Fruit fly (Drosophila melanogaster) whole organism, embryonic: ENCODE results near the gene CG42711.
A peak's percentile ranks its signal among the peaks of the same experiment; 100 is the strongest.

Experiments
- Bgb ChIP-seq: fragments of 200-800 bp; sonication (Bioruptor generic); IDR thresholded peaks from 2 replicates; pipeline ENCODE4 v1.3.6; 2022; ENCODE audit warnings: missing biosample characterization, missing genetic modification characterization; ENCODE audit not compliant: partially characterized antibody
- CG10431 ChIP-seq: fragments of 200-800 bp; sonication (Bioruptor generic); optimal IDR thresholded peaks from 3 replicates; lab custom pipeline; 2018; ENCODE audit warnings: missing biosample characterization, mild to moderate bottlenecking, missing genetic modification characterization
- CG11695 ChIP-seq: fragments of 200-800 bp; sonication (Bioruptor generic); IDR thresholded peaks from 3 replicates; pipeline ENCODE4 v1.3.6; 2022; ENCODE audit warnings: missing biosample characterization, missing genetic modification characterization
- CG13424 ChIP-seq: fragments of 200-800 bp; sonication (Bioruptor generic); optimal IDR thresholded peaks from 2 replicates; lab custom pipeline; 2019; ENCODE audit warnings: missing biosample characterization, mild to moderate bottlenecking, missing genetic modification characterization, moderate library complexity
- CG14710 ChIP-seq: fragments of 200-800 bp; sonication (Bioruptor generic); optimal IDR thresholded peaks from 3 replicates; lab custom pipeline; 2019; ENCODE audit warnings: missing biosample characterization, mild to moderate bottlenecking, missing genetic modification characterization, moderate library complexity
- CG14860 ChIP-seq: fragments of 200-800 bp; sonication (Bioruptor generic); IDR thresholded peaks from 3 replicates; pipeline ENCODE4 v1.3.6; 2022; ENCODE audit warnings: missing biosample characterization, missing genetic modification characterization; ENCODE audit not compliant: partially characterized antibody
- CG15269 ChIP-seq: fragments of 200-800 bp; sonication (Bioruptor generic); optimal IDR thresholded peaks from 2 replicates; lab custom pipeline; 2018; ENCODE audit warnings: missing biosample characterization, mild to moderate bottlenecking, missing genetic modification characterization, moderate library complexity
- CG16813 ChIP-seq: fragments of 200-800 bp; sonication (Bioruptor generic); IDR thresholded peaks from 3 replicates; pipeline ENCODE4 v1.3.6; 2022; ENCODE audit warnings: missing biosample characterization, missing genetic modification characterization; ENCODE audit not compliant: partially characterized antibody
- CG18476 ChIP-seq: fragments of 200-800 bp; sonication (Bioruptor generic); optimal IDR thresholded peaks from 2 replicates; lab custom pipeline; 2016; ENCODE audit warnings: missing biosample characterization, mild to moderate bottlenecking, missing genetic modification characterization
- CG2202 ChIP-seq: fragments of 200-800 bp; sonication (Bioruptor generic); optimal IDR thresholded peaks from 2 replicates; lab custom pipeline; 2018; ENCODE audit warnings: missing biosample characterization, mild to moderate bottlenecking, missing genetic modification characterization
- CG32767 ChIP-seq: fragments of 200-800 bp; sonication (Bioruptor generic); IDR thresholded peaks from 2 replicates; pipeline ENCODE4 v1.3.6; 2022; ENCODE audit warnings: missing biosample characterization, missing genetic modification characterization
- CG43689 ChIP-seq: fragments of 200-800 bp; sonication (Bioruptor generic); IDR thresholded peaks from 2 replicates; pipeline ENCODE4 v1.3.6; 2022; ENCODE audit warnings: missing biosample characterization, missing genetic modification characterization
- CG7372 ChIP-seq: fragments of 200-800 bp; sonication (Bioruptor generic); IDR thresholded peaks from 2 replicates; pipeline ENCODE4 v1.3.6; 2022; ENCODE audit warnings: missing biosample characterization, missing genetic modification characterization
- CG7556 ChIP-seq: fragments of 200-800 bp; sonication (Bioruptor generic); optimal IDR thresholded peaks from 2 replicates; lab custom pipeline; 2017; ENCODE audit warnings: missing biosample characterization, mild to moderate bottlenecking, missing genetic modification characterization
- CG7963 ChIP-seq: fragments of 200-800 bp; sonication (Bioruptor generic); IDR thresholded peaks from 3 replicates; pipeline ENCODE4 v1.3.6; 2022; ENCODE audit warnings: missing biosample characterization, missing genetic modification characterization; ENCODE audit not compliant: partially characterized antibody
- CG8478 ChIP-seq: fragments of >200 bp; optimal IDR thresholded peaks from 2 replicates; lab custom pipeline; 2018
- CTCF ChIP-seq: fragments of 200-800 bp; sonication (Bioruptor generic); optimal IDR thresholded peaks from 2 replicates; lab custom pipeline; 2017; ENCODE audit warnings: missing biosample characterization, mild to moderate bottlenecking, missing genetic modification characterization, moderate library complexity
- D19A ChIP-seq: fragments of 200-800 bp; optimal IDR thresholded peaks from 3 replicates; lab custom pipeline; 2019; ENCODE audit warnings: missing biosample characterization, mild to moderate bottlenecking, missing genetic modification characterization, moderate library complexity
- HLH4C ChIP-seq: fragments of 200-800 bp; sonication (Bioruptor generic); IDR thresholded peaks from 3 replicates; pipeline ENCODE4 v1.3.6; 2022; ENCODE audit warnings: missing biosample characterization, missing genetic modification characterization; ENCODE audit not compliant: partially characterized antibody
- Mes4 ChIP-seq: fragments of 200-800 bp; sonication (Bioruptor generic); optimal IDR thresholded peaks from 2 replicates; lab custom pipeline; 2016; ENCODE audit warnings: missing biosample characterization, missing genetic modification characterization
- Oaz ChIP-seq: fragments of 200-800 bp; sonication (Bioruptor generic); IDR thresholded peaks from 2 replicates; pipeline ENCODE4 v1.3.6; 2022; ENCODE audit warnings: missing biosample characterization, missing genetic modification characterization
- amos ChIP-seq: fragments of 200-800 bp; sonication (Bioruptor generic); IDR thresholded peaks from 2 replicates; pipeline ENCODE4 v1.3.6; 2022; ENCODE audit warnings: missing biosample characterization, missing genetic modification characterization; ENCODE audit not compliant: partially characterized antibody
- ara ChIP-seq: fragments of 200-800 bp; sonication (Bioruptor generic); IDR thresholded peaks from 2 replicates; pipeline ENCODE4 v1.3.6; 2022; ENCODE audit warnings: missing biosample characterization, missing genetic modification characterization
- bbx ChIP-seq: fragments of 200-800 bp; sonication (Bioruptor generic); IDR thresholded peaks from 2 replicates; pipeline ENCODE4 v1.3.6; 2022; ENCODE audit warnings: missing biosample characterization, missing genetic modification characterization; ENCODE audit not compliant: partially characterized antibody
- dpn ChIP-seq, 2 experiments: fragments of 200-800 bp; sonication (Bioruptor generic); optimal IDR thresholded peaks; 3 replicates each; lab custom pipeline; 2016; ENCODE audit warnings: missing biosample characterization in 2 of 2, missing genetic modification characterization in 2 of 2
- en ChIP-seq: fragments of 200-800 bp; sonication (Bioruptor generic); optimal IDR thresholded peaks from 2 replicates; lab custom pipeline; 2016; ENCODE audit warnings: missing biosample characterization, missing genetic modification characterization
- fd102C ChIP-seq: fragments of 200-800 bp; sonication (Bioruptor generic); optimal IDR thresholded peaks from 2 replicates; lab custom pipeline; 2018; ENCODE audit warnings: missing biosample characterization, mild to moderate bottlenecking, missing genetic modification characterization, moderate library complexity
- insv ChIP-seq, 2 experiments: fragments of 200-800 bp; sonication (Bioruptor generic); optimal IDR thresholded peaks; 3 replicates each; lab custom pipeline; 2016 to 2018; ENCODE audit warnings: missing biosample characterization in 2 of 2, missing genetic modification characterization in 2 of 2
- klu ChIP-seq: fragments of 200-800 bp; sonication (Bioruptor generic); IDR thresholded peaks from 2 replicates; pipeline ENCODE4 v1.3.6; 2022; ENCODE audit warnings: missing biosample characterization, missing genetic modification characterization
- lilli ChIP-seq: fragments of 200-800 bp; sonication (Bioruptor generic); optimal IDR thresholded peaks from 3 replicates; lab custom pipeline; 2016; ENCODE audit warnings: missing biosample characterization, missing genetic modification characterization
- nom ChIP-seq: fragments of 200-800 bp; sonication (Bioruptor generic); optimal IDR thresholded peaks from 2 replicates; lab custom pipeline; 2017; ENCODE audit warnings: missing biosample characterization, missing genetic modification characterization, mild to moderate bottlenecking, moderate library complexity, missing genetic modification reagents
- pum ChIP-seq: fragments of 200-800 bp; sonication (Bioruptor generic); optimal IDR thresholded peaks from 2 replicates; lab custom pipeline; 2016; ENCODE audit warnings: missing biosample characterization, missing genetic modification characterization
- slbo ChIP-seq: fragments of 200-800 bp; sonication (Bioruptor generic); IDR thresholded peaks from 2 replicates; pipeline ENCODE4 v1.3.6; 2022; ENCODE audit warnings: missing biosample characterization, missing genetic modification characterization
- stwl ChIP-seq: fragments of 200-800 bp; sonication (Bioruptor generic); optimal IDR thresholded peaks from 3 replicates; lab custom pipeline; 2018; ENCODE audit warnings: missing biosample characterization, mild to moderate bottlenecking, missing genetic modification characterization, moderate library complexity
- unc-4 ChIP-seq: fragments of 200-800 bp; sonication (Bioruptor generic); IDR thresholded peaks from 2 replicates; pipeline ENCODE4 v1.3.6; 2022; ENCODE audit warnings: missing biosample characterization, missing genetic modification characterization; ENCODE audit not compliant: partially characterized antibody
- wdn ChIP-seq: fragments of 200-800 bp; sonication (Bioruptor generic); IDR thresholded peaks from 2 replicates; pipeline ENCODE4 v1.3.6; 2022; ENCODE audit warnings: missing biosample characterization, missing genetic modification characterization

The CG42711 gene

DNA sequence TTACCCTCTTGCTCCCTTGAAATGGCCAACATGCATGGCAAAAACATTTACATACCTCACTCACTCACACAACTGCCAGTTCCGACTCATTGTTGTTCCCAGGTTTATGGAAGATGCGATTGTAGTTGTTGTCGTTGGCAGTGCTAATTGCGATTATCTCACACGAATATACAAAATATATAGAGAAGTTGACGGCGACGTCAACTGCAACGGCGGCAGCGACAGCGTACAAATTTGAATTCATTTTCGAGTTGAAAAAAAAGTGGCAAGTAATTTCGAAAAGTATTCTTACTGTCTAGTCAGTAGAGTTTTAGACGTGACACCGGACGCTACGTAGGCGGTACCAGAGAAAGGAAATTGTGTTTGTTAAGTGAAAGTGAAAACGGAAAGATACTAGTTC is 16.7 kb downstream of the CG42711 start, which contains the start of gene Ance-3:
Ance-3 (plus strand) TSS at position 301 of the 400 bp plus-strand sequence.
- TF ChIP-seq fd102C (GFP tag; lab: Kevin White, UChicago) (no peak), CG7963 (no peak), insv (GFP tag; optimal IDR thresholded peaks at IDR 0.05; lab: Kevin White, UChicago) (no peak)

- TF ChIP-seq bbx (GFP tag; lab: Robert Waterston, UW) (peak; percentile 11; the same call in 1 of the 2 replicates), HLH4C (GFP tag; lab: Robert Waterston, UW) (no peak), Oaz (GFP tag; lab: Robert Waterston, UW) (no peak), CTCF (GFP tag; lab: Kevin White, UChicago) (peak; percentile 33), Mes4 (no peak), CG8478 (lab: Kevin White, UChicago) (no peak), CG13424 (tag; lab: Kevin White, UChicago) (no peak), wdn (no peak), CG18476 (no peak), CG15269 (tag; lab: Kevin White, UChicago) (no peak), slbo (no peak), CG32767 (GFP tag; lab: Robert Waterston, UW) (no peak), stwl (tag; lab: Kevin White, UChicago) (peak; percentile 34), CG14860 (GFP tag; lab: Robert Waterston, UW) (peak; percentile 30; the same call in 1 of the 3 replicates), CG16813 (GFP tag; lab: Robert Waterston, UW) (peak; percentile 30; the same call in 1 of the 3 replicates), dpn (GFP tag; optimal IDR thresholded peaks at IDR 0.05; lab: Kevin White, UChicago) (no peak), Bgb (peak; percentile 54; the same call in 1 of the 2 replicates), amos (GFP tag; lab: Robert Waterston, UW) (peak; percentile 42; the same call in 1 of the 2 replicates)
These were observed 19.4 kb downstream of the CG42711 start, which contains the start of gene Acyp for dm6 chr2L:13911783-13912182. Gene Acyp (plus strand): TSS chr2L:13912083.

DNA sequence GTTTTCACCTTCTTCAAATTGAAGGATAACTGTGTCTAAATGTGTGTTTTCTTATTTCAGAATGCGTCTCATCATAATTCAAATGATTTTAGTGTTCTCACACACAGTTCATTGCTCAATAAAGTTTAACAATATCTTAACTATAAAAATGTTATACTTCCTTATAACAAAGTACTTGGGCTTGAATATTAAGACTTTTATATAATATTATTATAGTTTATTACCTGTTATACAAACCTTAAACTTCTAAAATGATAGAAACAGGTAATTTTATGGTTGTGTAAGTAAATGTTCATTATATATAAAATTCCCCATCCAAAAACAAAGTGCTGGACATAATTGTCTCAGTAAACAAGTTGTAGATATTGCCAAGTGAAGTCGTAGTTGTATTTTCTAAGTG is 22.1 kb downstream of the CG42711 start, which contains the start of gene Ance-2:
Ance-2 (plus strand) TSS at position 301 of the 400 bp plus-strand sequence.
- TF ChIP-seq unc-4: no peak
- no peak for TF ChIP-seq CG43689 (GFP tag; lab: Robert Waterston, UW)
- no peak for TF ChIP-seq CG2202 (tag; lab: Kevin White, UChicago)
- TF ChIP-seq D19A (tag; lab: Kevin White, UChicago): no peak
- no peak for TF ChIP-seq pum (GFP tag; lab: Kevin White, UChicago)
- no peak for TF ChIP-seq CG11695 (GFP tag; lab: Robert Waterston, UW)
- TF ChIP-seq CG10431 (GFP tag; lab: Kevin White, UChicago): no peak
- no peak for TF ChIP-seq klu (GFP tag; lab: Robert Waterston, UW)
- no peak for TF ChIP-seq lilli (GFP tag; lab: Kevin White, UChicago)
- no peak for TF ChIP-seq CG7372
- TF ChIP-seq CG14710 (tag; lab: Kevin White, UChicago): no peak
- no peak for TF ChIP-seq ara
- no peak for TF ChIP-seq CG7556 (GFP tag; lab: Kevin White, UChicago)
- TF ChIP-seq insv (GFP tag; optimal IDR thresholded peaks at IDR 0.05; lab: Kevin White, UChicago): no peak
- no peak for TF ChIP-seq en (GFP tag; lab: Kevin White, UChicago)
- TF ChIP-seq nom (GFP tag; lab: Kevin White, UChicago): no peak
